Worm (Caenorhabditis elegans) whole organism, early embryonic: ENCODE data around the gene hnd-1.

Experiments
- B0310.2 ChIP-seq: sonication (generic microtip); optimal IDR thresholded peaks from 2 replicates; lab custom pipeline; 2016; ENCODE audit warnings: mild to moderate bottlenecking, missing genetic modification characterization, missing compliant biosample characterization
- F13C5.2 ChIP-seq: sonication (generic microtip); optimal IDR thresholded peaks from 2 replicates; lab custom pipeline; 2017; ENCODE audit warnings: mild to moderate bottlenecking, missing genetic modification characterization, inconsistent platforms, missing compliant biosample characterization
- aly-1 ChIP-seq: sonication (generic microtip); optimal IDR thresholded peaks from 2 replicates; lab custom pipeline; 2016; ENCODE audit warnings: missing genetic modification characterization, missing compliant biosample characterization
- ama-1 ChIP-seq: fragments of 150-350 bp; optimal IDR thresholded peaks from 2 replicates; lab custom pipeline; 2014
- ceh-13 ChIP-seq: fragments of 200-800 bp; sonication (Bioruptor generic); optimal IDR thresholded peaks from 2 replicates; lab custom pipeline; 2018; ENCODE audit warnings: mild to moderate bottlenecking, missing genetic modification characterization, missing compliant biosample characterization
- ceh-36 ChIP-seq: sonication (generic microtip); optimal IDR thresholded peaks from 2 replicates; lab custom pipeline; 2016; ENCODE audit warnings: missing genetic modification characterization, inconsistent platforms, missing compliant biosample characterization
- ets-7 ChIP-seq: sonication (generic microtip); optimal IDR thresholded peaks from 2 replicates; lab custom pipeline; 2016; ENCODE audit warnings: missing genotype, missing genetic modification characterization, missing compliant biosample characterization
- flt-1 ChIP-seq: fragments of 200-800 bp; sonication (Bioruptor generic); IDR thresholded peaks from 2 replicates; pipeline ENCODE4 v1.3.6; 2022; ENCODE audit warnings: missing genetic modification characterization, missing compliant biosample characterization
- hmbx-1 ChIP-seq: sonication (generic microtip); optimal IDR thresholded peaks from 2 replicates; lab custom pipeline; 2016; ENCODE audit warnings: mild to moderate bottlenecking, missing genetic modification characterization, missing compliant biosample characterization
- hmg-4 ChIP-seq: fragments of 200-800 bp; sonication (Bioruptor generic); optimal IDR thresholded peaks from 2 replicates; lab custom pipeline; 2018; ENCODE audit warnings: mild to moderate bottlenecking, missing genetic modification characterization, missing compliant biosample characterization
- hnd-1 ChIP-seq: sonication (generic microtip); optimal IDR thresholded peaks from 2 replicates; lab custom pipeline; 2016; ENCODE audit warnings: missing genetic modification characterization, missing compliant biosample characterization
- pes-1 ChIP-seq: fragments of 200-800 bp; sonication (Bioruptor generic); IDR thresholded peaks from 2 replicates; pipeline ENCODE4 v1.3.6; 2022; ENCODE audit warnings: missing genetic modification reagents, missing genetic modification characterization, missing compliant biosample characterization
- scrt-1 ChIP-seq: fragments of 200-800 bp; sonication (Bioruptor generic); IDR thresholded peaks from 2 replicates; pipeline ENCODE4 v1.3.6; 2022; ENCODE audit warnings: missing genetic modification characterization, missing compliant biosample characterization
- sea-1 ChIP-seq: fragments of 200-800 bp; sonication (Bioruptor generic); conservative IDR thresholded peaks from 2 replicates; pipeline ENCODE4 v1.3.6; 2022; ENCODE audit warnings: missing genetic modification characterization, missing compliant biosample characterization
- tbx-11 ChIP-seq: fragments of 200-800 bp; sonication (Bioruptor generic); IDR thresholded peaks from 2 replicates; pipeline ENCODE4 v1.3.6; 2022; ENCODE audit warnings: missing genetic modification characterization, missing compliant biosample characterization
- tbx-37 ChIP-seq: fragments of 200-800 bp; sonication (Bioruptor generic); conservative IDR thresholded peaks from 2 replicates; pipeline ENCODE4 v1.3.6; 2022; ENCODE audit warnings: missing genetic modification reagents, missing genetic modification characterization, missing compliant biosample characterization
- tra-4 ChIP-seq: sonication (generic microtip); optimal IDR thresholded peaks from 2 replicates; lab custom pipeline; 2017; ENCODE audit warnings: missing genetic modification characterization, missing compliant biosample characterization

Gene hnd-1

ce11 chrX:11665522-11666017 lies 18.8 kb upstream of the hnd-1 start:
- TF ChIP-seq sea-1, result no peak
- no peak for TF ChIP-seq aly-1 (tag; lab: Kevin White, UChicago)
- no peak for TF ChIP-seq tra-4 (tag; lab: Kevin White, UChicago)
- no peak for TF ChIP-seq scrt-1 (GFP tag; lab: Robert Waterston, UW)
- no peak for TF ChIP-seq F13C5.2 (tag; lab: Kevin White, UChicago)
- no peak for TF ChIP-seq tbx-11
- no peak for TF ChIP-seq hmbx-1 (tag; lab: Kevin White, UChicago)
- no peak for TF ChIP-seq tbx-37
- TF ChIP-seq ceh-36, result no peak
- TF ChIP-seq ets-7, result no peak
- TF ChIP-seq flt-1 (GFP tag; lab: Robert Waterston, UW), result no peak
- no peak for TF ChIP-seq hmg-4 (GFP tag; lab: Kevin White, UChicago)
- no peak for TF ChIP-seq B0310.2 (tag; lab: Kevin White, UChicago)
- TF ChIP-seq ceh-13, result no peak

- peak; percentile 12 for TF ChIP-seq hnd-1
- TF ChIP-seq hmg-4 (GFP tag; lab: Kevin White, UChicago), result peak; percentile 64
- TF ChIP-seq sea-1, result no peak
- no peak for TF ChIP-seq F13C5.2 (tag; lab: Kevin White, UChicago)
Measured at ce11 chrX:11666545-11667177, 17.7 kb upstream of the hnd-1 start, which contains the start of gene noca-2. Gene noca-2, plus strand, starts transcription at chrX:11667127.

- TF ChIP-seq F13C5.2 (tag; lab: Kevin White, UChicago), result no peak
- TF ChIP-seq hnd-1, result no peak
- no peak for TF ChIP-seq ama-1
- TF ChIP-seq tbx-37, result no peak
- no peak for TF ChIP-seq ets-7
- TF ChIP-seq flt-1 (GFP tag; lab: Robert Waterston, UW), result no peak
Measured at ce11 chrX:11673063-11673759, 11.2 kb upstream of the hnd-1 start.

DNA sequence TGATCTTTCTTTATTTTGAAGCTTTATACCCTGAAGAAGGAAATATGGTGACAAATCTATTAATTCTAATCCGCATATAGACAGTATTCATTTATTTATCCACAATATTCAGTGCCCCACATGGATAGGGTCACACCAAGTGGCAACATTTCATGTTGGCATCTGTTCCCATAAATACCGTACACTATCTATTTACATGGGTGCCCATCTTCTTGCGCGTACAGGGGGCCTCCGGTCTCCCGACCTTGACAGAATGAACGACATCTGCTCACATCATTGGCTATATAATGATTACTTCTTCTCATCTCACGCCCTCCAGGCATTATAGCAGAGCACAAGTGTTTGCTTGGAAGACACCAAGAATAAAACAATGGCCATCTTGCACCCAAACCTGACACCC lies 8.8 kb upstream of the hnd-1 start:
- TF ChIP-seq sea-1, result 0 out of 2 replicates have a peak, but pooled peaks have one; percentile 23
- TF ChIP-seq tbx-37, result no peak

DNA sequence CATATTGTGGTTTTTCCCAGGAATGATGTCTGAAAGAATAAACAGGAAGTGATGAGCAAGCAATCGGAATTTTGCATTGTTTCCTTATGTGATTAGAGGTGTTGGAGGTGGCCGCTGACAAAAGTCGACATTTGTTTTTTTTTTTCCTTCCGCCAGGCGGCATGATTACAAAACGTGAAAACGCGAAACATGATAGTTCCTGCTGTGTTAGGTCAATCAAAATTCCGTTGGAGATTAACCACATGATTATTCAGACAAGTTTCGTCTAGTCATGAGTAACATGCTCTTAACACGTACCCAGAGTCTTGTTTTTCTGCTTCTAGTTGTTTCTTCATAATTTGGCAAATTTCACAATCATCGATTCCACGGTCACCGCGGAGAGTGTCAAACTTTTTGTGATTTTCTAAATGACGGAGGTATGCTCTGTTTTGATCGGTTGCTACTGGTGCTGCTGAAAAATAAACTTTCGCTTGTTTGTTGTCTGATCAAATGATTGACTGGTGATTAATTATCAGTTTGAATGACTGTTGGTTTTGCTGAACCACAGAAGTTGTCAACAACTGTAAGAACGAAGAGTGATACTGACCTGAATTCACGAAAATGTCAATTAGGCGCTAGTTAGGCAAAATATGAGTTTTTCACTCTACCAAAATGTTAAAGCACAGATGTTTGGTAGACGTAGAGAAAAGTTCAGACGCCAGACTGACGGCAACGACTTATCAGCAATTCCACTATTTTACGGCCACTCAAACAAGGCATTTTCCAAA lies 5.0 kb upstream of the hnd-1 start:
- TF ChIP-seq hmg-4 (GFP tag; lab: Kevin White, UChicago) (no peak), sea-1 (no peak), ama-1 (no peak), F13C5.2 (tag; lab: Kevin White, UChicago) (no peak), ets-7 (no peak), ceh-13 (no peak), tbx-11 (no peak)

ce11 chrX:11680851-11681250 lies 3.5 kb upstream of the hnd-1 start, which contains the start of gene T04F8.7:
Gene T04F8.7, minus strand, starts transcription at chrX:11680980.
- TF ChIP-seq ama-1, result no peak
- TF ChIP-seq flt-1 (GFP tag; lab: Robert Waterston, UW), result no peak
- TF ChIP-seq pes-1 (GFP tag; lab: Robert Waterston, UW), result no peak
- no peak for TF ChIP-seq hnd-1
- TF ChIP-seq aly-1 (tag; lab: Kevin White, UChicago), result no peak
- no peak for TF ChIP-seq ets-7
- TF ChIP-seq tbx-11, result no peak
- TF ChIP-seq sea-1, result no peak
- no peak for TF ChIP-seq scrt-1 (GFP tag; lab: Robert Waterston, UW)
- TF ChIP-seq tbx-37, result no peak

ce11 chrX:11687836-11688319 lies 3.5 kb downstream of the hnd-1 start, which contains the start of gene C44C10.7:
Gene C44C10.7, minus strand, starts transcription at chrX:11688269.
- TF ChIP-seq aly-1 (tag; lab: Kevin White, UChicago) (no peak), scrt-1 (GFP tag; lab: Robert Waterston, UW) (no peak), ceh-13 (no peak), tbx-37 (no peak), tbx-11 (no peak), ets-7 (no peak), flt-1 (GFP tag; lab: Robert Waterston, UW) (no peak), F13C5.2 (tag; lab: Kevin White, UChicago) (no peak), hmg-4 (GFP tag; lab: Kevin White, UChicago) (no peak), pes-1 (GFP tag; lab: Robert Waterston, UW) (no peak), ceh-36 (no peak), tra-4 (tag; lab: Kevin White, UChicago) (no peak), sea-1 (no peak), ama-1 (no peak), hnd-1 (no peak), hmbx-1 (tag; lab: Kevin White, UChicago) (no peak)

ce11 chrX:11690014-11690591 lies 5.7 kb downstream of the hnd-1 start, which contains the start of the genes C44C10.10 and C44C10.5:
Gene C44C10.10, plus strand, starts transcription at chrX:11690314.
Gene C44C10.5, plus strand, starts transcription at chrX:11690541.
- TF ChIP-seq ama-1 (no peak), tbx-37 (no peak), ceh-36 (no peak), tbx-11 (no peak), hmbx-1 (tag; lab: Kevin White, UChicago) (no peak), scrt-1 (GFP tag; lab: Robert Waterston, UW) (no peak), flt-1 (GFP tag; lab: Robert Waterston, UW) (no peak), hnd-1 (no peak), ceh-13 (no peak), pes-1 (GFP tag; lab: Robert Waterston, UW) (no peak), B0310.2 (tag; lab: Kevin White, UChicago) (no peak), F13C5.2 (tag; lab: Kevin White, UChicago) (no peak), sea-1 (no peak), tra-4 (tag; lab: Kevin White, UChicago) (no peak)
